Worm (Caenorhabditis elegans) whole organism, mixed stage, embryonic: ENCODE results near the gene C13A10.2.

ENCODE experiments used
- ces-1 ChIP-seq: fragments of 150-350 bp; optimal IDR thresholded peaks from 2 replicates; lab custom pipeline; 2014; ENCODE audit warnings: missing biosample characterization, missing genetic modification reagents, missing genetic modification characterization
- elt-1 ChIP-seq: sonication (generic microtip); optimal IDR thresholded peaks from 2 replicates; lab custom pipeline; 2017; ENCODE audit warnings: missing genetic modification characterization, mild to moderate bottlenecking, missing compliant biosample characterization, antibody characterized with exemption, moderate library complexity, borderline replicate concordance; ENCODE audit not compliant: insufficient read depth
- ham-2 ChIP-seq: fragments of 200-800 bp; sonication (Bioruptor generic); optimal IDR thresholded peaks from 2 replicates; lab custom pipeline; 2018; ENCODE audit warnings: mild to moderate bottlenecking, missing genetic modification characterization, missing compliant biosample characterization
- lin-13 ChIP-seq: fragments of 150-350 bp; optimal IDR thresholded peaks from 2 replicates; lab custom pipeline; 2014; ENCODE audit warnings: missing biosample characterization, missing genetic modification characterization
- nhr-237 ChIP-seq: fragments of 150-350 bp; optimal IDR thresholded peaks from 2 replicates; lab custom pipeline; 2014; ENCODE audit warnings: missing biosample characterization, missing genetic modification characterization
- nhr-76 ChIP-seq: sonication (generic microtip); optimal IDR thresholded peaks from 2 replicates; lab custom pipeline; 2017; ENCODE audit warnings: missing biosample characterization, missing genetic modification characterization
- unc-39 ChIP-seq: fragments of 150-350 bp; optimal IDR thresholded peaks from 2 replicates; lab custom pipeline; 2014; ENCODE audit warnings: missing biosample characterization, missing genetic modification characterization
- unc-62 ChIP-seq: fragments of 150-350 bp; optimal IDR thresholded peaks from 2 replicates; lab custom pipeline; 2014; ENCODE audit warnings: missing biosample characterization, missing genetic modification reagents, missing genetic modification characterization

ce11 chrII:1386478-1386877 is 28.7 kb upstream of the C13A10.2 start, which contains the start of gene aat-7:
- TF ChIP-seq ces-1 (GFP tag; lab: Kevin White, UChicago) (no peak), lin-13 (tag; lab: Kevin White, UChicago) (no peak), unc-62 (GFP tag; lab: Kevin White, UChicago) (no peak), elt-1 (no peak), nhr-237 (tag; lab: Kevin White, UChicago) (no peak), ham-2 (GFP tag; lab: Kevin White, UChicago) (no peak), nhr-76 (no peak), unc-39 (tag; lab: Kevin White, UChicago) (no peak)
